Worm (Caenorhabditis elegans) whole organism, L3 larva: ENCODE results near the gene srw-54.

Source experiments
- egl-5 ChIP-seq: fragments of 150-350 bp; optimal IDR thresholded peaks from 2 replicates; lab custom pipeline; 2017; ENCODE audit warnings: missing biosample characterization, missing genetic modification reagents, missing genetic modification characterization, inconsistent platforms
- fkh-10 ChIP-seq: sonication (generic microtip); optimal IDR thresholded peaks from 2 replicates; lab custom pipeline; 2017; ENCODE audit warnings: missing biosample characterization, missing genetic modification reagents, missing genetic modification characterization
- fos-1 ChIP-seq: fragments of 150-350 bp; optimal IDR thresholded peaks from 2 replicates; lab custom pipeline; 2014; ENCODE audit warnings: missing biosample characterization, missing genetic modification characterization
- jun-1 ChIP-seq: fragments of 150-350 bp; optimal IDR thresholded peaks from 2 replicates; lab custom pipeline; 2014; ENCODE audit warnings: missing biosample characterization, missing genetic modification reagents, missing genetic modification characterization
- lin-15B ChIP-seq: fragments of 150-350 bp; optimal IDR thresholded peaks from 2 replicates; lab custom pipeline; 2014; ENCODE audit warnings: missing biosample characterization, missing genetic modification characterization
- mml-1 ChIP-seq: fragments of 150-350 bp; sonication (generic microtip); optimal IDR thresholded peaks from 3 replicates; lab custom pipeline; 2014; ENCODE audit warnings: missing biosample characterization, missing genetic modification characterization
- pqm-1 ChIP-seq: fragments of 150-350 bp; optimal IDR thresholded peaks from 2 replicates; lab custom pipeline; 2017; ENCODE audit warnings: missing biosample characterization, missing genetic modification characterization, inconsistent platforms
- unc-62 ChIP-seq: fragments of 150-350 bp; sonication (generic microtip); optimal IDR thresholded peaks from 4 replicates; lab custom pipeline; 2014; ENCODE audit warnings: missing biosample characterization, missing genetic modification reagents, missing genetic modification characterization

- TF ChIP-seq fkh-10 (no peak), jun-1 (tag; lab: Kevin White, UChicago) (no peak), fos-1 (tag; lab: Kevin White, UChicago) (no peak), unc-62 (GFP tag; lab: Kevin White, UChicago) (no peak), pqm-1 (tag; lab: Kevin White, UChicago) (no peak), mml-1 (tag; lab: Kevin White, UChicago) (no peak), egl-5 (tag; lab: Kevin White, UChicago) (no peak), lin-15B (tag; lab: Kevin White, UChicago) (no peak)
Measured at ce11 chrV:16573168-16573567, 38.0 kb upstream of the srw-54 start, which contains the start of gene str-149.
